Worm (Caenorhabditis elegans) whole organism, L3 larva: ENCODE results near the gene ins-13.
A peak's percentile ranks its signal among the peaks of the same experiment; 100 is the strongest.

Experiments used
- ZK546.5 ChIP-seq: sonication (generic microtip); optimal IDR thresholded peaks from 2 replicates; lab custom pipeline; 2017; ENCODE audit warnings: missing biosample characterization, missing genetic modification characterization
- ama-1 ChIP-seq: fragments of 150-350 bp; optimal IDR thresholded peaks from 2 replicates; lab custom pipeline; 2018
- ceh-82 ChIP-seq: fragments of 150-350 bp; optimal IDR thresholded peaks from 2 replicates; lab custom pipeline; 2014; ENCODE audit warnings: missing biosample characterization, missing genetic modification characterization
- daf-12 ChIP-seq: fragments of 150-350 bp; optimal IDR thresholded peaks from 2 replicates; lab custom pipeline; 2014; ENCODE audit warnings: missing biosample characterization, missing genetic modification reagents, missing genetic modification characterization
- egl-5 ChIP-seq: fragments of 150-350 bp; optimal IDR thresholded peaks from 2 replicates; lab custom pipeline; 2017; ENCODE audit warnings: missing biosample characterization, missing genetic modification reagents, missing genetic modification characterization, inconsistent platforms
- elt-2 ChIP-seq: sonication (generic microtip); optimal IDR thresholded peaks from 2 replicates; lab custom pipeline; 2016; ENCODE audit warnings: missing genetic modification reagents, mild to moderate bottlenecking, missing genetic modification characterization, missing compliant biosample characterization
- fos-1 ChIP-seq: fragments of 150-350 bp; optimal IDR thresholded peaks from 2 replicates; lab custom pipeline; 2014; ENCODE audit warnings: missing biosample characterization, missing genetic modification characterization
- jun-1 ChIP-seq: fragments of 150-350 bp; optimal IDR thresholded peaks from 2 replicates; lab custom pipeline; 2014; ENCODE audit warnings: missing biosample characterization, missing genetic modification reagents, missing genetic modification characterization
- lin-15B ChIP-seq: fragments of 150-350 bp; optimal IDR thresholded peaks from 2 replicates; lab custom pipeline; 2014; ENCODE audit warnings: missing biosample characterization, missing genetic modification characterization
- nhr-23 ChIP-seq: fragments of 150-350 bp; optimal IDR thresholded peaks from 2 replicates; lab custom pipeline; 2014; ENCODE audit warnings: missing biosample characterization, missing genetic modification reagents, missing genetic modification characterization
- nhr-237 ChIP-seq: fragments of 150-350 bp; optimal IDR thresholded peaks from 2 replicates; lab custom pipeline; 2014; ENCODE audit warnings: missing biosample characterization, missing genetic modification characterization
- nhr-28 ChIP-seq: fragments of 150-350 bp; optimal IDR thresholded peaks from 2 replicates; lab custom pipeline; 2014; ENCODE audit warnings: missing biosample characterization, missing genetic modification characterization
- zag-1 ChIP-seq: fragments of 150-350 bp; optimal IDR thresholded peaks from 2 replicates; lab custom pipeline; 2014; ENCODE audit warnings: missing biosample characterization, missing genetic modification characterization

ce11 chrII:5585788-5586187 lies 41.1 kb upstream of the ins-13 start, which contains the start of gene lys-8:
- no peak for TF ChIP-seq nhr-237 (tag; lab: Kevin White, UChicago)
- TF ChIP-seq fos-1 (tag; lab: Kevin White, UChicago): no peak
- no peak for TF ChIP-seq ama-1 (lab: Kevin White, UChicago)
- TF ChIP-seq zag-1 (tag; lab: Kevin White, UChicago): no peak
- TF ChIP-seq nhr-28 (tag; lab: Kevin White, UChicago): no peak
- no peak for TF ChIP-seq lin-15B (tag; lab: Kevin White, UChicago)
- peak; percentile 100 for TF ChIP-seq elt-2 (tag; lab: Kevin White, UChicago)
- no peak for TF ChIP-seq egl-5 (tag; lab: Kevin White, UChicago)
- no peak for TF ChIP-seq ceh-82 (tag; lab: Kevin White, UChicago)
- no peak for TF ChIP-seq nhr-23
- TF ChIP-seq ZK546.5 (tag; lab: Kevin White, UChicago): no peak
- TF ChIP-seq jun-1 (tag; lab: Kevin White, UChicago): peak; percentile 52
- no peak for TF ChIP-seq daf-12 (tag; lab: Kevin White, UChicago)
